Fruit fly (Drosophila melanogaster) whole organism, embryonic: ENCODE measurements around the gene Pfdn2.
A peak's percentile ranks its signal among the peaks of the same experiment; 100 is the strongest.

Source experiments
- ATbp ChIP-seq: fragments of 200-800 bp; sonication (Bioruptor generic); optimal IDR thresholded peaks from 2 replicates; lab custom pipeline; 2017; ENCODE audit warnings: missing biosample characterization, mild to moderate bottlenecking, missing genetic modification characterization, missing genetic modification reagents
- BEAF-32 ChIP-seq: fragments of 200-800 bp; sonication (Bioruptor generic); optimal IDR thresholded peaks from 3 replicates; lab custom pipeline; 2017; ENCODE audit warnings: missing biosample characterization, missing genetic modification characterization, mild to moderate bottlenecking, moderate library complexity, missing genetic modification reagents
- CG10543 ChIP-seq: fragments of 200-800 bp; sonication (Bioruptor generic); optimal IDR thresholded peaks from 3 replicates; lab custom pipeline; 2017; ENCODE audit warnings: missing biosample characterization, mild to moderate bottlenecking, missing genetic modification characterization, moderate library complexity
- CG11456 ChIP-seq: fragments of 200-800 bp; sonication (Bioruptor generic); IDR thresholded peaks from 3 replicates; pipeline ENCODE4 v1.3.6; 2022; ENCODE audit warnings: missing biosample characterization, missing genetic modification characterization
- CG12391 ChIP-seq: fragments of 200-800 bp; sonication (Bioruptor generic); optimal IDR thresholded peaks from 3 replicates; lab custom pipeline; 2018; ENCODE audit warnings: missing biosample characterization, mild to moderate bottlenecking, missing genetic modification characterization, moderate library complexity
- CG12659 ChIP-seq: fragments of 200-800 bp; sonication (Bioruptor generic); optimal IDR thresholded peaks from 3 replicates; lab custom pipeline; 2017; ENCODE audit warnings: mild to moderate bottlenecking, missing biosample characterization, missing genetic modification reagents, missing genetic modification characterization
- CG12744 ChIP-seq: fragments of 200-800 bp; sonication (Bioruptor generic); optimal IDR thresholded peaks from 2 replicates; lab custom pipeline; 2016; ENCODE audit warnings: missing biosample characterization, missing genetic modification characterization
- CG12769 ChIP-seq: fragments of 200-800 bp; sonication (Bioruptor generic); optimal IDR thresholded peaks from 2 replicates; lab custom pipeline; 2019; ENCODE audit warnings: missing biosample characterization, mild to moderate bottlenecking, missing genetic modification characterization, moderate library complexity
- CG13287 ChIP-seq: fragments of 200-800 bp; sonication (Bioruptor generic); IDR thresholded peaks from 2 replicates; pipeline ENCODE4 v1.3.6; 2022; ENCODE audit warnings: missing biosample characterization, missing genetic modification characterization; ENCODE audit not compliant: partially characterized antibody
- CG1602 ChIP-seq: fragments of 200-800 bp; sonication (Bioruptor generic); optimal IDR thresholded peaks from 3 replicates; lab custom pipeline; 2016; ENCODE audit warnings: missing biosample characterization, missing genetic modification characterization
- CG17186 ChIP-seq: fragments of 200-800 bp; sonication (Bioruptor generic); optimal IDR thresholded peaks from 3 replicates; lab custom pipeline; 2017; ENCODE audit warnings: missing biosample characterization, missing genetic modification reagents, missing genetic modification characterization
- CG17612 ChIP-seq: fragments of 200-800 bp; sonication (Bioruptor generic); IDR thresholded peaks from 2 replicates; pipeline ENCODE4 v1.3.6; 2022; ENCODE audit warnings: missing biosample characterization, missing genetic modification characterization
- CG1832 ChIP-seq: fragments of 200-800 bp; sonication (Bioruptor generic); optimal IDR thresholded peaks from 2 replicates; lab custom pipeline; 2017; ENCODE audit warnings: missing biosample characterization, mild to moderate bottlenecking, missing genetic modification characterization, inconsistent platforms
- CG2202 ChIP-seq: fragments of 200-800 bp; sonication (Bioruptor generic); optimal IDR thresholded peaks from 2 replicates; lab custom pipeline; 2018; ENCODE audit warnings: missing biosample characterization, mild to moderate bottlenecking, missing genetic modification characterization
- CG2712 ChIP-seq: fragments of 200-800 bp; optimal IDR thresholded peaks from 3 replicates; lab custom pipeline; 2019; ENCODE audit warnings: missing biosample characterization, mild to moderate bottlenecking, missing genetic modification characterization, moderate library complexity
- CG6254 ChIP-seq: fragments of 200-800 bp; sonication (Bioruptor generic); optimal IDR thresholded peaks from 3 replicates; lab custom pipeline; 2017; ENCODE audit warnings: mild to moderate bottlenecking, missing biosample characterization, missing genetic modification reagents, missing genetic modification characterization
- CG6791 ChIP-seq: fragments of 200-800 bp; sonication (Bioruptor generic); IDR thresholded peaks from 3 replicates; pipeline ENCODE4 v1.3.6; 2022; ENCODE audit warnings: missing biosample characterization, missing genetic modification characterization; ENCODE audit not compliant: partially characterized antibody
- CG8290 ChIP-seq, 3 experiments: fragments of 200-800 bp; sonication (Bioruptor generic); optimal IDR thresholded peaks; 2 replicates each; lab custom pipeline; 2016 to 2019; ENCODE audit warnings: missing biosample characterization in 3 of 3, missing genetic modification characterization in 3 of 3, mild to moderate bottlenecking in 2 of 3, moderate library complexity in 1 of 3
- CG8924 ChIP-seq: fragments of 200-800 bp; optimal IDR thresholded peaks from 3 replicates; lab custom pipeline; 2019; ENCODE audit warnings: missing biosample characterization, mild to moderate bottlenecking, missing genetic modification characterization, moderate library complexity
- Ets65A ChIP-seq: fragments of 200-800 bp; sonication (Bioruptor generic); peaks from one replicate; lab custom pipeline; 2016; ENCODE audit warnings: missing biosample characterization, missing genetic modification characterization
- Fer2 ChIP-seq: fragments of 200-800 bp; sonication (Bioruptor generic); optimal IDR thresholded peaks from 2 replicates; lab custom pipeline; 2018; ENCODE audit warnings: missing biosample characterization, mild to moderate bottlenecking, missing genetic modification characterization, moderate library complexity
- Fer3 ChIP-seq: fragments of 200-800 bp; sonication (Bioruptor generic); optimal IDR thresholded peaks from 2 replicates; lab custom pipeline; 2018; ENCODE audit warnings: missing biosample characterization, mild to moderate bottlenecking, missing genetic modification characterization, moderate library complexity
- HmgZ ChIP-seq: fragments of 200-800 bp; sonication (Bioruptor generic); optimal IDR thresholded peaks from 2 replicates; lab custom pipeline; 2018; ENCODE audit warnings: missing biosample characterization, mild to moderate bottlenecking, missing genetic modification characterization
- Hsf ChIP-seq: fragments of 200-800 bp; sonication (Bioruptor generic); optimal IDR thresholded peaks from 3 replicates; lab custom pipeline; 2016; ENCODE audit warnings: missing biosample characterization, missing genetic modification characterization
- NC2β ChIP-seq: fragments of 200-800 bp; sonication (Bioruptor generic); optimal IDR thresholded peaks from 2 replicates; lab custom pipeline; 2016; ENCODE audit warnings: missing biosample characterization, missing genetic modification characterization
- Nf-YA ChIP-seq: fragments of 200-800 bp; sonication (Bioruptor generic); IDR thresholded peaks from 2 replicates; pipeline ENCODE4 v1.3.6; 2022; ENCODE audit warnings: missing biosample characterization, missing genetic modification characterization
- Ptx1 ChIP-seq: fragments of 200-800 bp; sonication (Bioruptor generic); IDR thresholded peaks from 2 replicates; pipeline ENCODE4 v1.3.6; 2022; ENCODE audit warnings: missing biosample characterization, missing genetic modification characterization
- Rfx ChIP-seq: fragments of 200-800 bp; sonication (Bioruptor generic); IDR thresholded peaks from 2 replicates; pipeline ENCODE4 v1.3.6; 2022; ENCODE audit warnings: missing biosample characterization, missing genetic modification characterization
- Six4 ChIP-seq: fragments of 200-800 bp; sonication (Bioruptor generic); optimal IDR thresholded peaks from 2 replicates; lab custom pipeline; 2016; ENCODE audit warnings: missing biosample characterization, missing genetic modification characterization
- Spps ChIP-seq: fragments of 200-800 bp; sonication (Bioruptor generic); optimal IDR thresholded peaks from 2 replicates; lab custom pipeline; 2018; ENCODE audit warnings: missing biosample characterization, mild to moderate bottlenecking, missing genetic modification characterization
- Stat92E ChIP-seq, 3 experiments: fragments of >200 bp in 2 of 3; fragments of 200-800 bp in 1 of 3; sonication (Bioruptor generic) in 1 of 3; optimal IDR thresholded peaks; 2 replicates each; lab custom pipeline; 2017 to 2019; ENCODE audit warnings: missing biosample characterization in 3 of 3, missing genetic modification characterization in 3 of 3, mild to moderate bottlenecking in 1 of 3, moderate library complexity in 1 of 3
- Trl ChIP-seq, 3 experiments: fragments of >200 bp in 2 of 3; fragments of 200-800 bp in 1 of 3; sonication (Bioruptor generic) in 1 of 3; optimal IDR thresholded peaks; 2 replicates in 1 of 3; 3 replicates in 2 of 3; lab custom pipeline; 2016 to 2017; ENCODE audit warnings: missing biosample characterization in 1 of 3, missing genetic modification characterization in 1 of 3
- Vsx1 ChIP-seq: fragments of 200-800 bp; sonication (Bioruptor generic); optimal IDR thresholded peaks from 2 replicates; lab custom pipeline; 2017; ENCODE audit warnings: missing biosample characterization, mild to moderate bottlenecking, missing genetic modification characterization, missing genetic modification reagents
- cad ChIP-seq: fragments of >200 bp; optimal IDR thresholded peaks from 2 replicates; lab custom pipeline; 2017; ENCODE audit warnings: missing biosample characterization, missing genetic modification characterization
- chif ChIP-seq, 2 experiments: fragments of 200-800 bp; sonication (Bioruptor generic); optimal IDR thresholded peaks; 3 replicates each; lab custom pipeline; 2016; ENCODE audit warnings: missing biosample characterization in 2 of 2, missing genetic modification characterization in 2 of 2
- ci ChIP-seq: fragments of 200-800 bp; sonication (Bioruptor generic); IDR thresholded peaks from 3 replicates; pipeline ENCODE4 v1.3.6; 2022; ENCODE audit warnings: missing biosample characterization, missing genetic modification characterization
- crol ChIP-seq: fragments of 200-800 bp; sonication (Bioruptor generic); IDR thresholded peaks from 2 replicates; pipeline ENCODE4 v1.3.6; 2022; ENCODE audit warnings: missing biosample characterization, missing genetic modification characterization
- fd3F ChIP-seq: fragments of 200-800 bp; sonication (Bioruptor generic); optimal IDR thresholded peaks from 2 replicates; lab custom pipeline; 2018; ENCODE audit warnings: missing biosample characterization, mild to moderate bottlenecking, missing genetic modification characterization, moderate library complexity
- gsb ChIP-seq: fragments of 200-800 bp; sonication (Bioruptor generic); IDR thresholded peaks from 2 replicates; pipeline ENCODE4 v1.3.6; 2022; ENCODE audit warnings: missing biosample characterization, missing genetic modification characterization
- kni ChIP-seq: fragments of 200-800 bp; sonication (Bioruptor generic); optimal IDR thresholded peaks from 3 replicates; lab custom pipeline; 2017; ENCODE audit warnings: mild to moderate bottlenecking, missing biosample characterization, missing genetic modification reagents, missing genetic modification characterization
- lov ChIP-seq, 2 experiments: fragments of 200-800 bp in 1 of 2; fragments of >200 bp in 1 of 2; sonication (Bioruptor generic) in 1 of 2; IDR thresholded peaks in 1 of 2; optimal IDR thresholded peaks in 1 of 2; 2 replicates in 1 of 2; 3 replicates in 1 of 2; pipeline versions ENCODE4 v1.3.6 to Lab custom; 2017 to 2022; ENCODE audit warnings: missing biosample characterization in 1 of 2, missing genetic modification characterization in 1 of 2
- pita ChIP-seq: fragments of 200-800 bp; sonication (Bioruptor generic); optimal IDR thresholded peaks from 2 replicates; lab custom pipeline; 2017; ENCODE audit warnings: missing biosample characterization, mild to moderate bottlenecking, missing genetic modification characterization
- run ChIP-seq: fragments of 200-800 bp; sonication (Bioruptor generic); optimal IDR thresholded peaks from 3 replicates; lab custom pipeline; 2018; ENCODE audit warnings: missing biosample characterization, mild to moderate bottlenecking, missing genetic modification characterization
- sim ChIP-seq: fragments of 200-800 bp; sonication (Bioruptor generic); IDR thresholded peaks from 2 replicates; pipeline ENCODE4 v1.3.6; 2022; ENCODE audit warnings: missing biosample characterization, missing genetic modification characterization
- sug ChIP-seq: fragments of 200-800 bp; optimal IDR thresholded peaks from 2 replicates; lab custom pipeline; 2019; ENCODE audit warnings: missing biosample characterization, mild to moderate bottlenecking, missing genetic modification characterization, moderate library complexity
- unpg ChIP-seq: fragments of 200-800 bp; sonication (Bioruptor generic); optimal IDR thresholded peaks from 3 replicates; lab custom pipeline; 2018; ENCODE audit warnings: missing biosample characterization, mild to moderate bottlenecking, missing genetic modification characterization, moderate library complexity
- wor ChIP-seq: fragments of 200-800 bp; sonication (Bioruptor generic); IDR thresholded peaks from 2 replicates; pipeline ENCODE4 v1.3.6; 2022; ENCODE audit warnings: missing biosample characterization, missing genetic modification characterization
- z ChIP-seq: fragments of 200-800 bp; sonication (Bioruptor generic); IDR thresholded peaks from 3 replicates; pipeline ENCODE4 v1.3.6; 2022; ENCODE audit warnings: missing biosample characterization, missing genetic modification characterization

Pfdn2 gene

dm6 chr3L:11047877-11048276 is 26.3 kb downstream of the Pfdn2 start (continued):
- TF ChIP-seq CG2712 (tag; lab: Kevin White, UChicago) (peak; percentile 73), CG13287 (GFP tag; lab: Robert Waterston, UW) (peak; percentile 55; the same call in 1 of the 2 replicates), sug (peak; percentile 61), pita (GFP tag; lab: Kevin White, UChicago) (peak; percentile 26), CG11456 (GFP tag; lab: Robert Waterston, UW) (peak; percentile 96), ATbp (GFP tag; lab: Kevin White, UChicago) (peak; percentile 65), CG12391 (tag; lab: Kevin White, UChicago) (peak; percentile 50), z (peak; percentile 43; the same call in 1 of the 3 replicates), fd3F (GFP tag; lab: Kevin White, UChicago) (peak; percentile 67), HmgZ (tag; lab: Kevin White, UChicago) (peak; percentile 86), Nf-YA (GFP tag; lab: Robert Waterston, UW) (peak; percentile 46; the same call in 1 of the 2 replicates), CG6254 (peak; percentile 29), Ptx1 (GFP tag; lab: Robert Waterston, UW) (peak; percentile 86), CG12769 (tag; lab: Kevin White, UChicago) (peak; percentile 68), Six4 (GFP tag; lab: Kevin White, UChicago) (peak; percentile 54), ci (GFP tag; lab: Robert Waterston, UW) (peak; percentile 93), run (tag; lab: Kevin White, UChicago) (no peak), Ets65A (peak; percentile 96), CG1602 (GFP tag; lab: Kevin White, UChicago) (peak; percentile 62), CG8924 (tag; lab: Kevin White, UChicago) (peak; percentile 19), unpg (GFP tag; lab: Kevin White, UChicago) (peak; percentile 66), CG10543 (GFP tag; lab: Kevin White, UChicago) (peak; percentile 64), Spps (tag; lab: Kevin White, UChicago) (peak; percentile 6), CG17186 (GFP tag; lab: Kevin White, UChicago) (no peak), chif (GFP tag; optimal IDR thresholded peaks at IDR 0.05; lab: Kevin White, UChicago) (peak; percentile 60 to 90), Stat92E (GFP tag; optimal IDR thresholded peaks at IDR 0.05; lab: Kevin White, UChicago) (no peak), CG12744 (GFP tag; lab: Kevin White, UChicago) (peak; percentile 85), Hsf (GFP tag; lab: Kevin White, UChicago) (peak; percentile 83), CG17612 (no peak), Fer2 (tag; lab: Kevin White, UChicago) (peak; percentile 36), Rfx (peak; percentile 91), kni (GFP tag; lab: Kevin White, UChicago) (no peak)

dm6 chr3L:11046559-11046958 is 27.6 kb downstream of the Pfdn2 start:
- TF ChIP-seq CG6254 = no peak
- no peak for TF ChIP-seq CG12659
- peak; percentile 63 for TF ChIP-seq CG8290 (GFP tag; optimal IDR thresholded peaks at IDR 0.05; lab: Kevin White, UChicago)
- peak in 1 of 2 experiments; percentile 63 for TF ChIP-seq CG8290 (tag; optimal IDR thresholded peaks at IDR 0.05; lab: Kevin White, UChicago)
- TF ChIP-seq cad (GFP tag; lab: Kevin White, UChicago) = peak; percentile 29
- no peak for TF ChIP-seq BEAF-32 (GFP tag; lab: Kevin White, UChicago)
- TF ChIP-seq CG1832 = peak; percentile 67
- TF ChIP-seq CG2202 = no peak
- TF ChIP-seq CG6791 (GFP tag; lab: Robert Waterston, UW) = peak; percentile 65; the same call in 1 of the 3 replicates
- peak; percentile 72 to 94 for TF ChIP-seq Trl (optimal IDR thresholded peaks at IDR 0.05; lab: Kevin White, UChicago)
- no peak for TF ChIP-seq Trl (GFP tag; optimal IDR thresholded peaks at IDR 0.05; lab: Kevin White, UChicago)
- TF ChIP-seq ci (GFP tag; lab: Robert Waterston, UW) = 0 out of 3 replicates have a peak, but pooled peaks have one; percentile 35
- no peak for TF ChIP-seq Vsx1 (GFP tag; lab: Kevin White, UChicago)
- TF ChIP-seq lov (optimal IDR thresholded peaks at IDR 0.05; lab: Kevin White, UChicago) = no peak
- TF ChIP-seq lov (GFP tag; IDR thresholded peaks at IDR 0.05; lab: Robert Waterston, UW) = no peak
- TF ChIP-seq crol (GFP tag; lab: Robert Waterston, UW) = peak; percentile 91
- TF ChIP-seq NC2β = no peak
- TF ChIP-seq gsb (GFP tag; lab: Robert Waterston, UW) = no peak
- no peak for TF ChIP-seq sim (GFP tag; lab: Robert Waterston, UW)
- TF ChIP-seq Fer3 (tag; lab: Kevin White, UChicago) = no peak
- no peak for TF ChIP-seq wor (GFP tag; lab: Robert Waterston, UW)
